Fruit fly (Drosophila melanogaster): ENCODE data around the gene Ect3.

The Ect3 gene

DNA sequence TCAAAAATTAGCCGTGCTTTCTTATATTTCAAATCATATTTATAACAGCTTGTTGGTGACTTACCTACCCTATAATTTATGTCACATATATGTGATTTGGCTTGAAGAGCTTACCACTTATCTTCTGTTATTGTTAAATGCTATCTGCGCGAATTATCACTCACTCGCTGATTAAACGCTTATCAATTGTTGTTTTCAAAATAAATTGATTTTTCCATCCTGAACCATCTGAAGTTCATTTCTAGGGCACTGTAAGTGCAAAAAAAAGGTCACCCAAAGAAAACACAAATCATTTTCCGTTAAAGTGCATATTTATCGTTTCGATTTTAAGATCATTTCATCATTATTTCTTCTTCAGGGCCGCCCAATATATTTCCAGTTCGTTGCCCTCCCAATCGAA lies 20.8 kb upstream of the Ect3 start:
- no peak for TF ChIP-seq noc (tag; optimal IDR thresholded peaks at IDR 0.05)

DNA sequence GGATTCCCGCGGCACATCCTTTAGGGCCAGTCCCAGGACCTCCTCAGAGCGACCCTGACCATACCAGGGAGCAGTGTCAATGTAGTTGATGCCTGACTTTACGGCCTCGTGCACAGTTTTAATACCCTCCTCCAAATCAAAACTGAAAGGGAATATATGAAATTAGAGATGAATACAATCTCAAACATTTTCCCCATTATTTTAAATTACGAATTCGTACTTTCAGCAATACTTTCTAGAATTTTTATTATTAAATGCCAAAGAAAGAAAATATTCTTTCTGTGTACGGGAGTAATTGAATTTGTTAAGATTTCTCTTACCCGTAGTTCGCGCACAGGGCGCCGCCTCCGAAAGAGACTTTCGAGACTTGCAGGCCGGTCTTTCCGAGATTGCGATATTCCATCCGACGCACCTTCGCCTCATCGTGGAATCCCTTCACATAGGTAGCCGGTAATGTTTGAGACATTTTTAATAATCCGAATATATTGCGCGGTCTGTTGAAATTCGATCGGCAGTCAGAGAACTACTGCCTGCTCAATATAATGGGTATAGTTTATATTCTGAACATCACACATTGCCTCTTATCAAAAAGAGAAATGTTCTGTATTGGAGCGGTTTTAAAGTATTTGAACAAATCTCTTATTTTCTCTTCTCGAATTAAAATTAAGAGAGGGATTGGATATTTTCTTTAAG lies 19.1 kb upstream of the Ect3 start, which contains the start of gene CG18547:
Gene CG18547 (minus strand): TSS at position 512 of the 693 bp plus-strand sequence.
- TF ChIP-seq noc (tag; optimal IDR thresholded peaks at IDR 0.05) = no peak

DNA sequence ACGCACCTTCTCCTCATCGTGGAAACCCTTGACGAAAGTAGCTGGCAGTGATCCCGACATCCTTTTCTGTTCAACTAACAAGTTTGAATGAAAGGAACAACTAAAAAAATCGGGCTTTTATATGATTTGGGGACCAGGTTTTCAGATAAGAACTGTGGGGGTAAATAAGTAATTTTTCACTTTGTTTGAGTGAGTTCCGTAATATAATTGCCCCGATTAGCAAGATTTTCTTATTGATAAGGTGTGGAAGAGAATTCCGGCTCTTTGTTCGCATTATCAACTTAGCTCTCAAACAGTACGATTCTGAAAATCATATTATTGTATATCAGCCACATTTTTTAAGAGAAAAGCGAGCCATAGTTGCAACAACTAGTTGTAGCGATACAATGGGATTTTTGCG lies 17.1 kb upstream of the Ect3 start, which contains the start of gene CG12224:
Gene CG12224 (minus strand): TSS at position 101 of the 400 bp plus-strand sequence.
- TF ChIP-seq noc (tag; optimal IDR thresholded peaks at IDR 0.05) = no peak

DNA sequence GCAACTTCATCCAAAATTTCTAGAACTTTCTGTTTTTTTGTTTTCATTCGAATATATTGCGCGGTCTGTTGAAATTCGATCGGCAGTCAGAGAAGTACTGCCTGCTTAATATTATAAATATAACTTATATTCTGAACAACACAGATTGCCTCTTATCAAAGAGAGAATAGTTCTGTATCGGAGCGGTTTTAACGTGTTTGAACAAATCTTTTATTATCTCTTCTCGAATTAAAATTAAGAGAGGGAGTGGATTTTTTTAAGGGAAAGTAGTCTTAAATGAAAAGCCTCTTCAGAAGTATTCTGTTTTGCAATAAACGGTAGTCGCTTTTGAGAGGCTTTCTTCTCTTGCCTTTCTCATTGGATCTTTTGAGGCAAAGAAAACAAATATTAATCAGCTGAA lies 16.5 kb upstream of the Ect3 start:
- TF ChIP-seq noc (tag; optimal IDR thresholded peaks at IDR 0.05) = no peak

DNA sequence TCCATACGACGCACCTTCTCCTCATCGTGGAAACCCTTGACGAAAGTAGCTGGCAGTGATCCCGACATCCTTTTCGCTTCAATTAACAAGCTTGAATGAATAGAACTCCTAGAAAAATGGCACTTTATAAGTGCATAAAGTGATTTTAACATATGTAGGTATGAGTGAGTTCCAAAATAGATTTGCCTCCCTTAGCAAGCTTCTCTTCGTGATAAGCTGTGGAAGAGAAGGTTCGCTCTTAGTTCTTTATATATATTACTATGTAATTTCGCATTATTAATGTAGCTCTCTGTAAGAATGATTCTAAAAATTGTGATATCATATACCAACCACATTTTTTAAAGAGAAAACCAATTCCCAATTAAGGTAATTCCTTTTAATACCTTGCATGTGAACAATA lies 14.6 kb upstream of the Ect3 start, which contains the start of gene CG3397:
Gene CG3397 (minus strand): TSS at position 101 of the 400 bp plus-strand sequence.
- no peak for TF ChIP-seq noc (tag; optimal IDR thresholded peaks at IDR 0.05)

DNA sequence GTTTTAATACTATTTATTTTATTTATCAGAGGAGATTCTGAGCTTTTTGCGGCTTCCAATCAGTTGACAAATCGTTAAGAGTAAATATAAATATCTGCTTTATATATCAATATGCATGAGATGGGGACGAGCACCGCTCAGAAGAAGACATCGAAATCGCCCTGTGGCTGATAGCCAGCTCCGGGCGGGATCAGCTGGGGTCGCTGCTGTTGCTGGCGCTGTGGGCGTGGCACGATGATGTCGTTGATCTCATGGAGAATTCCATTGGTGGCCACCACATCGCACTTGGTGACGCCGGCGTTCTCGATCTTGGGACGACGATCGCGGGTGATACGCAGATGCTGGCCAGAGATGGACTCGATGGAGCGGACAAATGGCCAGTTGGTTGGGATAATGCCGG lies 14.2 kb upstream of the Ect3 start:
- TF ChIP-seq noc (tag; optimal IDR thresholded peaks at IDR 0.05) = no peak

DNA sequence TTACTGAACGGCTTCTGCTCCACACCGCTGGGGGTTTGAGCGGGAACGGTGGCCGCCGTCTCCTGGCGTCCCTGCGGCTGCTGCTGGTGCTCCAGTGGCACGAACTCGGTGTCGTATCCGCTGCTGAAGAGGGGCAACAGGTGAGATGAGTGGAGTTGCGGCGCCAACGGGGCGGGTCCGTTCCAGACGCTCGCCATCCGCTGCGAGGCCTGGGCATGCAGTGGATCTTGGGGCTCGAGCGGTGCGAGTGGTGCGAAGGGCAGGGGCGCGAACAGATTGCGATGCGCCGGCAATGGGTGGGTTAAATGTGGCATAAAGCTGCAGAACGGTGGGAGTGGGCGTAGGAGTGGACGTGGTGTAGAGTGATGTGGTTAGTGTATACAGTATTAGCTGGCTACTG lies 9.9 kb upstream of the Ect3 start:
- TF ChIP-seq noc (tag; optimal IDR thresholded peaks at IDR 0.05) = no peak

DNA sequence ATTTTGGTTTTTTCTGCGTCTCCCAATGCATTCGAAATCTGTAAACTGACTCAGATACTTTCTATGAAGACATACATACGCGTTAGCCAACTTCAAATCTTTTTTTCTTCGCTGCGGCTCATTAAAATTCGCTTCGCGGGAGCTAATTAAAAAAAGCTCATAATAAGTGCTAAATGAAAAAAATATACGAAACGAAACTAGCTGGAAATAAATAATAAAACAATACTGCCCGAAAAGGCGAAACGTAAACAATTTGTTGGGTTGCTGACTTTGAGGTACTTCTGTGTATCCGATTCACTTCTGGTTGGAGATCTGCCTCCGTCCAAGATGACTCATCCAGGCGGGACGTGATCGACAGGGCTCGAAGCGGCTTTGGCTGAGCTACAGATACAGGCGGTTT lies 9.1 kb upstream of the Ect3 start:
- no peak for TF ChIP-seq noc (tag; optimal IDR thresholded peaks at IDR 0.05)

DNA sequence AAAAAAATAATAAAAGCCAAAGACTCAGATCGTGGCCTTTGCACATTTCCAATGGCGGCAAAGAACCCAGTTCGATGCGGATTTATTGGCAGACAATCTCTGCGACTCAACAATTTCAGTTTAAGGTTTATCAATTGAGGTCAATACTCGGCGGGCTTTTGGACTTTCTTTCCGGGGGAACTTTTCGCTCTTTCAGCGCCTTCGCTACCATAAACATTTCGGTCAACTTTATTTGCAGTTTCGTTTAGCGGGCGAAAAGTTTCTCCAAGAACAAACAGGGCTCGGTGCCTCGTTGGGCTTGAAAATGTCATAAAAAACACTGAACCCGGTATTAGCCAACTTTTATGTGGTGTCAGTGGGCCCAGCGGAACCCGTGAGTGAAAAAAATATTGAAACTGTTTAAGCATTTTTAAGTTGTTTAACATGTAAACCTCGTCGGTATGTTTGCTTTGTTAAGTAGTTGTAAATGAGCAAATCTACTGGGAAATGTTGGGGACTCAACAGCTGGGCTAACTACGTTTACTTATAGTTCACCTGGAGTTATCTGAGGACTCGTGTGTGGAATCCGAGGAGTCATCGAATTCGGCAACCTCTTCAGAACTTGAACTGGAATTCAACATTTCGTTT lies 7.4 kb upstream of the Ect3 start:
- TF ChIP-seq noc (tag; optimal IDR thresholded peaks at IDR 0.05) = no peak

DNA sequence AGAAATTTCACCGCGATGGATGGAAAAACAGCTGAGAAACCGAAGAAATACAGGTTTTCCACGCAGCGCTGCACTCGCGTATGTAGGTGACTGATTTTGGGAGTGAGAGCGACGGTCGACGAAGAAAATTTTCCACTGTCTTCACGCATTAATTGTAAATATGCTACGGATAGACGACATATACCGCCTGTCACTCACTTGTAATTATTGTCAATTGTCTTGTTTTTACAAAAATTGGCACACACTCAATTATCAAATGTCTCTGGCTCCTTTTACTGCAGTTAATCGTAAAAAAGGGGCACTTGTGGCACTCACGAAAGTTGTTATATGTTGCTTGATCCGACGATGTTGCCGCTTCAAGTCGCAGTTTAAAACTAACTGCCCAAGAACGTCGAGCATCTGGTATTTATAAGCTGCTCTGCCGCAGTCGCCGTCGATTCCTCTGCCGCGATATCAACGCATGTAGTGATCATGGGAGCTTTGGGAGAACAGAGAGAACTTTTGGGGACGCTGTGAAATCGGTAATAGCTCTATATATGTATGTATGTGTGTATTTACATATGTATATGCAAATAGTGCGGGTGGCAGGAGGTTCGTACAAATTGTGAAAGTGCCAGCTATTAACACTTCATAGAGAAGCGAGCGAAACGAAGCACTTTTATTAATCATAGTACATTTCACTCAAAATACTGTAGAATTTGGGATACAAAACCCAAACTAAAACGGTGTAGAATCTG lies 6.0 kb upstream of the Ect3 start, which contains the start of gene mfas:
Gene mfas (minus strand): TSS at position 382 of the 737 bp plus-strand sequence.
- TF ChIP-seq noc (tag; optimal IDR thresholded peaks at IDR 0.05) = no peak

DNA sequence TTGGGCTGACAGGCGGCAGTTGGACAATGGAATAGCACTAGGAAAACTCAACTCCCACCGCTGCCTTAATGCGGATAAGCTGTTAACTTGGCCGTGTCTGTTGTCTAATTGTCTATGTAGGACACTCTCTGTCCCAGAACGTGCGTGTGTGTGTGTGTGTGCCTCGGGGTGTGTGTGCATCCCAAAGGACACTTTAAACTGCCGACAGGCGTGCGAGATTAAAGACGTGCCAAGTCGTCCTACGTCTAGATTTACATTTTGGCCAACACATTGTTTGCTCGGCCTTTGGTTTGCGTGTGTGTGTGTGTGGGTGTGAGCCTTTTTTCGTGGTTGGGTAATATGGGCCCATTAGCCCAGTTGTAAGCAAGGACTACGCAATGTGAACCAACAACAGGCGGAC lies 948 bp upstream of the Ect3 start:
- TF ChIP-seq noc (tag; optimal IDR thresholded peaks at IDR 0.05) = no peak

DNA sequence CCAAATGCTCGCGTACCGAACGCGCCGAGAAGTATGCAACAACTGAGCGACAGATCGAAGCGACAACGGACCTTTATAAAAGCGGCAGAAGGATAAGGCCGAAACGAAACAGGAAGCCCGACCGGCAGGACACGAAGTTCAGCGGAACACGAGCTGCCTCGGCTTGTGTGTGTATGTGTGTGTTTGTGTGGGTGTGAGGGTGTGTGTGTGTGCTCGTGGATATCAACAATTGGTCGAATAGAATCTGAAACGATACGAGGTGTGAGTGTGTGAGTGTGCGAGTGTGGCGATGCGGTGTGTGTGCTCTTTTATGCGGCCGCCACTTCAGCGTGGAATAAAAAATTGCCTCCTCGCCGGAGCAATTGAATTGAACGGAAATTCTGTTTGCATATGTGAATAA lies 6.3 kb downstream of the Ect3 start, which contains the start of gene Tk:
Gene Tk (minus strand): TSS at position 57 of the 400 bp plus-strand sequence.
- no peak for TF ChIP-seq noc (tag; optimal IDR thresholded peaks at IDR 0.05)

DNA sequence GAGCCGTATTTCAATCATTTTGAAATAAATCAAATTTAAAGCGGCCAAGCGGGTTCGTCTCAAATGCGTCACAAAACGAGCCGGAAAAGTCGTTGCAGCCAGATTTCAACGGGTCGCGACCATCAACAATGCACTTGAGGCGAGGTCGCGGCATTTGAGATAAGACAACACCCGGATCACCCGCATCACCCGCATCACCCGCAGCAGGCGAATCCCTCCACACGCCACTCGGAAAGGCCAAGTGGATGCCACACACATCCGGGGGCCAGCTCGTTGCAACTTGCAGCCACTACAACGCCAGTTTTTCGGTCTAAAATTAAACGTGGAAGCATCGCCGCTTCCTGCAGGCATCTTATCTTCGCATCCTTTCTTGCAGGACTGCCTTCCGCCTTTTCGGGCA lies 7.3 kb downstream of the Ect3 start:
- no peak for TF ChIP-seq noc (tag; optimal IDR thresholded peaks at IDR 0.05)

DNA sequence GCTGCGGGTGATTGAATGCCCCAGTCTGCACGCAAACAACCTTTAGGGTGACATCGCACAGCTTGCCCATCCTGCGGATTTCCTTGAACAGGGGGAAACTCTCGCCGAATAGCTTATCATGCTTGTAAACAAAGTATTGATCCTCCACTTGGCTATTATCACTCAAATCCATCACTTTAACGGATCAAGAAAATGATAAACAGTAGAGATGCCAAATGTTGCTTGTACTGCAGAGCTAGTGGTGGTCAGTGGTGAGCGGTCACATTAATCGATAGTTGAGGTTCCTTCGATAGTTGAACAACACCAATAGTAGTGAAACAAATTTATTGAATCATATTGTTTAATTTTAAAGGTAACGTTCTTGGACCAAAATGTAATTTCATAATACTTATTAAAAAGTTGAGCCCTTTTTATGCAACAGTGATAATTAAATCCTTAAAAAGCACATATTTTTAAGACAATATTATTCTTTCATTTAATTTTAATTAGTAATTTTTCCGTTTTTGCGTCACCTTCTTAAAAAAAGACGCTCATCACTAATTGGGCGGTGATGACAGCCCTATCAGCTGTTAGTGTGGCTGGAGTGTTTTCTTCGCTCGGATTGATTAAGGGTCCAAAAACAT lies 11.2 kb downstream of the Ect3 start, which contains the start of the genes KLHL18 and GCC185:
Gene KLHL18 (minus strand): TSS at position 233 of the 623 bp plus-strand sequence.
Gene GCC185 (plus strand): TSS at position 571 of the 623 bp plus-strand sequence.
- TF ChIP-seq noc (tag; optimal IDR thresholded peaks at IDR 0.05) = peak; percentile 83

DNA sequence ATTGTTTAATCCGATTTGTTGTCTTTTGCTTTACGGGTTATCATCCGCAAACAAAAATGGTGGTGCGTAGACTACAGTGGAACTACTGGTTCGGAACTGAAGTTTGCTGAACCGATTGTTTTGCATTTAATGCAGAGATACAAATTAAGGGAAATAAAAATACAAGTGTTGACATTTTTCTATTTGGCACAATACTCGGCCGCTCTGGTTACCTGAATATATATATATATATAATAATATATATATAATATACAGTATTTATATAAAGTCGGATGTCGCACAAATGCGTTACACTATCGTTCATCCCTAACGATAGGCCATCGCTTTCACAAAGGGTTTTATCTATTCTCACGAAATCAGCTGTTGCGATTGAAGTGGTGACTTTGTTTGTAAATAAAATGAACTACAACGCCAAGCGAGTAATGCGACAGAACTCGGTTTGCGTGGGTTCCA lies 17.8 kb downstream of the Ect3 start, which contains the start of the genes DCAF12 and Spt3:
Gene DCAF12 (minus strand): TSS at position 204 of the 453 bp plus-strand sequence.
Gene Spt3 (plus strand): TSS at position 329 of the 453 bp plus-strand sequence.
- TF ChIP-seq noc (tag; optimal IDR thresholded peaks at IDR 0.05) = no peak

DNA sequence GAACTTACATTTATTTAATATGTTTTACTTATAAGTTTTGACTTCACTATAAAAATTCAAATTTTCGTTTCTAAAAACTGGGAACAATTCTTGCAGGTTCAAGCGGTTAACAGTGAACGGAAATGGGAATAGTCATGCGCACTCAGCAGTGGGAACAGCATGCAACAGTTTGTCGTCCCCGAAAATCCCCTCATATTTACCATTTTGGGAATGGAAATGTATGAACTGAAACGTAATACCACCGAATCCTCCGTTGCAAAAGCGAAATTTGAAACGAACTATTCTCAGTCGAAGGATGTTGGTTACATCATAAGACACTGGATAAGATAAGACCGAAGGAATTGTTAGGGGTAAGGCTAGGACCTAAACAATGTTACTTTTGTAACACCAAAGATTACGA lies 21.9 kb downstream of the Ect3 start:
- TF ChIP-seq noc (tag; optimal IDR thresholded peaks at IDR 0.05) = no peak
